Fruit fly (Drosophila melanogaster) whole organism, embryonic: ENCODE results near the gene endos.
A peak's percentile ranks its signal among the peaks of the same experiment; 100 is the strongest.

Experiments used
- Abd-B ChIP-seq: fragments of 200-800 bp; sonication (Bioruptor generic); optimal IDR thresholded peaks from 2 replicates; lab custom pipeline; 2018; ENCODE audit warnings: missing biosample characterization, mild to moderate bottlenecking, missing genetic modification characterization, moderate library complexity
- Atf3 ChIP-seq: fragments of 200-800 bp; sonication (Bioruptor generic); optimal IDR thresholded peaks from 3 replicates; lab custom pipeline; 2016; ENCODE audit warnings: missing biosample characterization, missing genetic modification characterization
- CG10959 ChIP-seq: fragments of 200-800 bp; sonication (Bioruptor generic); IDR thresholded peaks from 2 replicates; pipeline ENCODE4 v1.3.6; 2022; ENCODE audit warnings: missing biosample characterization, missing genetic modification characterization
- CG10979 ChIP-seq: fragments of 200-800 bp; sonication (Bioruptor generic); optimal IDR thresholded peaks from 2 replicates; lab custom pipeline; 2018; ENCODE audit warnings: missing biosample characterization, mild to moderate bottlenecking, missing genetic modification characterization, moderate library complexity
- CG12942 ChIP-seq: fragments of 200-800 bp; sonication (Bioruptor generic); optimal IDR thresholded peaks from 3 replicates; lab custom pipeline; 2016; ENCODE audit warnings: missing biosample characterization, missing genetic modification characterization
- CG13775 ChIP-seq: fragments of 200-800 bp; sonication (Bioruptor generic); optimal IDR thresholded peaks from 3 replicates; lab custom pipeline; 2017; ENCODE audit warnings: missing biosample characterization, mild to moderate bottlenecking, missing genetic modification characterization
- CG14667 ChIP-seq: fragments of 200-800 bp; sonication (Bioruptor generic); IDR thresholded peaks from 2 replicates; pipeline ENCODE4 v1.3.6; 2022; ENCODE audit warnings: missing biosample characterization, missing genetic modification characterization
- CG16815 ChIP-seq: fragments of 200-800 bp; sonication (Bioruptor generic); optimal IDR thresholded peaks from 3 replicates; lab custom pipeline; 2017; ENCODE audit warnings: missing biosample characterization, mild to moderate bottlenecking, missing genetic modification characterization
- CG31224 ChIP-seq: fragments of 200-800 bp; sonication (Bioruptor generic); IDR thresholded peaks from 2 replicates; pipeline ENCODE4 v1.3.6; 2022; ENCODE audit warnings: missing biosample characterization, missing genetic modification characterization
- CG31365 ChIP-seq: fragments of 200-800 bp; sonication (Bioruptor generic); optimal IDR thresholded peaks from 2 replicates; lab custom pipeline; 2018; ENCODE audit warnings: missing biosample characterization, mild to moderate bottlenecking, missing genetic modification characterization
- CG31441 ChIP-seq: fragments of 200-800 bp; sonication (Bioruptor generic); IDR thresholded peaks from 2 replicates; pipeline ENCODE4 v1.3.6; 2022; ENCODE audit warnings: missing biosample characterization, missing genetic modification characterization
- CG33557 ChIP-seq: fragments of 200-800 bp; sonication (Bioruptor generic); optimal IDR thresholded peaks from 2 replicates; lab custom pipeline; 2019; ENCODE audit warnings: missing biosample characterization, mild to moderate bottlenecking, missing genetic modification characterization, moderate library complexity
- CG34224 ChIP-seq: fragments of 200-800 bp; sonication (Bioruptor generic); IDR thresholded peaks from 3 replicates; pipeline ENCODE4 v1.3.6; 2022; ENCODE audit warnings: missing biosample characterization, missing genetic modification characterization; ENCODE audit not compliant: partially characterized antibody
- CG4617 ChIP-seq: fragments of 200-800 bp; sonication (Bioruptor generic); optimal IDR thresholded peaks from 3 replicates; lab custom pipeline; 2016; ENCODE audit warnings: missing biosample characterization, missing genetic modification characterization, borderline replicate concordance
- CG5245 ChIP-seq: fragments of 200-800 bp; sonication (Bioruptor generic); optimal IDR thresholded peaks from 3 replicates; lab custom pipeline; 2016; ENCODE audit warnings: missing biosample characterization, missing genetic modification characterization
- CG6683 ChIP-seq: fragments of 200-800 bp; sonication (Bioruptor generic); optimal IDR thresholded peaks from 2 replicates; lab custom pipeline; 2017; ENCODE audit warnings: missing biosample characterization, mild to moderate bottlenecking, missing genetic modification characterization, missing genetic modification reagents
- CG7372 ChIP-seq: fragments of 200-800 bp; sonication (Bioruptor generic); IDR thresholded peaks from 2 replicates; pipeline ENCODE4 v1.3.6; 2022; ENCODE audit warnings: missing biosample characterization, missing genetic modification characterization
- CG7839 ChIP-seq: fragments of 200-800 bp; sonication (Bioruptor generic); optimal IDR thresholded peaks from 3 replicates; lab custom pipeline; 2018; ENCODE audit warnings: missing biosample characterization, mild to moderate bottlenecking, missing genetic modification characterization, moderate library complexity
- CG9437 ChIP-seq: fragments of 200-800 bp; sonication (Bioruptor generic); optimal IDR thresholded peaks from 2 replicates; lab custom pipeline; 2018; ENCODE audit warnings: missing biosample characterization, mild to moderate bottlenecking, missing genetic modification characterization
- CHES-1-like ChIP-seq: fragments of 200-800 bp; sonication (Bioruptor generic); optimal IDR thresholded peaks from 2 replicates; lab custom pipeline; 2016; ENCODE audit warnings: missing biosample characterization, missing genetic modification characterization
- D ChIP-seq, 2 experiments: fragments of 200-800 bp in 1 of 2; fragments of >200 bp in 1 of 2; sonication (Bioruptor generic) in 1 of 2; optimal IDR thresholded peaks; 2 replicates in 1 of 2; 3 replicates in 1 of 2; lab custom pipeline; 2017; ENCODE audit warnings: mild to moderate bottlenecking in 1 of 2, missing biosample characterization in 1 of 2, missing genetic modification characterization in 1 of 2, missing genetic modification reagents in 1 of 2
- Doc3 ChIP-seq: fragments of 200-800 bp; sonication (Bioruptor generic); IDR thresholded peaks from 3 replicates; pipeline ENCODE4 v1.3.6; 2022; ENCODE audit warnings: missing biosample characterization, missing genetic modification characterization; ENCODE audit not compliant: partially characterized antibody
- Dp ChIP-seq: fragments of 200-800 bp; sonication (Bioruptor generic); optimal IDR thresholded peaks from 2 replicates; lab custom pipeline; 2018; ENCODE audit warnings: missing biosample characterization, mild to moderate bottlenecking, missing genetic modification characterization, moderate library complexity
- Gug ChIP-seq: fragments of 200-800 bp; sonication (Bioruptor generic); IDR thresholded peaks from 4 replicates; pipeline ENCODE4 v1.3.6; 2022; ENCODE audit warnings: missing biosample characterization, missing genetic modification characterization
- HHEX ChIP-seq: fragments of 200-800 bp; sonication (Bioruptor generic); optimal IDR thresholded peaks from 3 replicates; lab custom pipeline; 2017; ENCODE audit warnings: missing biosample characterization, mild to moderate bottlenecking, missing genetic modification characterization, missing genetic modification reagents
- Hr39 ChIP-seq: fragments of >200 bp; optimal IDR thresholded peaks from 2 replicates; lab custom pipeline; 2017
- Mad ChIP-seq: fragments of 200-800 bp; sonication (Bioruptor generic); optimal IDR thresholded peaks from 2 replicates; lab custom pipeline; 2016; ENCODE audit warnings: missing biosample characterization, missing genetic modification characterization
- Meics ChIP-seq: fragments of 200-800 bp; sonication (Bioruptor generic); optimal IDR thresholded peaks from 2 replicates; lab custom pipeline; 2017; ENCODE audit warnings: missing biosample characterization, mild to moderate bottlenecking, missing genetic modification characterization
- NK7.1 ChIP-seq: fragments of 200-800 bp; sonication (Bioruptor generic); optimal IDR thresholded peaks from 3 replicates; lab custom pipeline; 2016; ENCODE audit warnings: missing biosample characterization, missing genetic modification characterization
- Rfx ChIP-seq: fragments of 200-800 bp; sonication (Bioruptor generic); IDR thresholded peaks from 2 replicates; pipeline ENCODE4 v1.3.6; 2022; ENCODE audit warnings: missing biosample characterization, missing genetic modification characterization
- Side ChIP-seq: fragments of 200-800 bp; sonication (Bioruptor generic); optimal IDR thresholded peaks from 2 replicates; lab custom pipeline; 2016; ENCODE audit warnings: missing biosample characterization, missing genetic modification characterization
- Sox102F ChIP-seq: fragments of 200-800 bp; sonication (Bioruptor generic); optimal IDR thresholded peaks from 2 replicates; lab custom pipeline; 2018; ENCODE audit warnings: missing biosample characterization, mild to moderate bottlenecking, missing genetic modification characterization, moderate library complexity
- abd-A ChIP-seq: fragments of 200-800 bp; sonication (Bioruptor generic); optimal IDR thresholded peaks from 3 replicates; lab custom pipeline; 2019; ENCODE audit warnings: missing biosample characterization, mild to moderate bottlenecking, missing genetic modification characterization, moderate library complexity
- bab2 ChIP-seq: fragments of 200-800 bp; sonication (Bioruptor generic); optimal IDR thresholded peaks from 2 replicates; lab custom pipeline; 2016; ENCODE audit warnings: missing biosample characterization, missing genetic modification characterization
- bcd ChIP-seq: fragments of 200-800 bp; sonication (Bioruptor generic); optimal IDR thresholded peaks from 2 replicates; lab custom pipeline; 2017; ENCODE audit warnings: missing biosample characterization, mild to moderate bottlenecking, missing genetic modification characterization
- da ChIP-seq: fragments of 200-800 bp; sonication (Bioruptor generic); optimal IDR thresholded peaks from 2 replicates; lab custom pipeline; 2016; ENCODE audit warnings: missing biosample characterization, missing genetic modification characterization
- en ChIP-seq: fragments of 200-800 bp; sonication (Bioruptor generic); optimal IDR thresholded peaks from 2 replicates; lab custom pipeline; 2016; ENCODE audit warnings: missing biosample characterization, missing genetic modification characterization
- fd96Cb ChIP-seq: fragments of 200-800 bp; sonication (Bioruptor generic); optimal IDR thresholded peaks from 2 replicates; lab custom pipeline; 2018; ENCODE audit warnings: missing biosample characterization, mild to moderate bottlenecking, missing genetic modification characterization, moderate library complexity
- grau ChIP-seq: fragments of 200-800 bp; optimal IDR thresholded peaks from 3 replicates; lab custom pipeline; 2019; ENCODE audit warnings: missing biosample characterization, mild to moderate bottlenecking, missing genetic modification characterization, moderate library complexity
- jigr1 ChIP-seq: fragments of 200-800 bp; sonication (Bioruptor generic); IDR thresholded peaks from 3 replicates; pipeline ENCODE4 v1.3.6; 2022; ENCODE audit warnings: missing biosample characterization, missing genetic modification characterization
- klu ChIP-seq: fragments of 200-800 bp; sonication (Bioruptor generic); IDR thresholded peaks from 2 replicates; pipeline ENCODE4 v1.3.6; 2022; ENCODE audit warnings: missing biosample characterization, missing genetic modification characterization
- org-1 ChIP-seq: fragments of 200-800 bp; sonication (Bioruptor generic); optimal IDR thresholded peaks from 2 replicates; lab custom pipeline; 2017; ENCODE audit warnings: missing biosample characterization, missing genetic modification characterization
- otp ChIP-seq: fragments of 200-800 bp; sonication (Bioruptor generic); IDR thresholded peaks from 3 replicates; pipeline ENCODE4, ENCODE4 v1.3.6; 2022; ENCODE audit warnings: missing biosample characterization, missing genetic modification characterization
- psq ChIP-seq: fragments of 200-800 bp; sonication (Bioruptor generic); optimal IDR thresholded peaks from 2 replicates; lab custom pipeline; 2017; ENCODE audit warnings: missing biosample characterization, missing genetic modification characterization
- row ChIP-seq: fragments of 200-800 bp; sonication (Bioruptor generic); IDR thresholded peaks from 3 replicates; pipeline ENCODE4 v1.3.6; 2022; ENCODE audit warnings: missing biosample characterization, missing genetic modification characterization
- sim ChIP-seq: fragments of 200-800 bp; sonication (Bioruptor generic); IDR thresholded peaks from 2 replicates; pipeline ENCODE4 v1.3.6; 2022; ENCODE audit warnings: missing biosample characterization, missing genetic modification characterization
- so ChIP-seq: fragments of 200-800 bp; sonication (Bioruptor generic); IDR thresholded peaks from 3 replicates; pipeline ENCODE4 v1.3.6; 2022; ENCODE audit warnings: missing biosample characterization, missing genetic modification characterization
- trem ChIP-seq: fragments of 200-800 bp; optimal IDR thresholded peaks from 3 replicates; lab custom pipeline; 2019; ENCODE audit warnings: missing biosample characterization, mild to moderate bottlenecking, missing genetic modification characterization, moderate library complexity
- tx ChIP-seq: fragments of 200-800 bp; sonication (Bioruptor generic); optimal IDR thresholded peaks from 2 replicates; lab custom pipeline; 2016; ENCODE audit warnings: missing biosample characterization, missing genetic modification characterization
- zfh2 ChIP-seq: fragments of 200-800 bp; sonication (Bioruptor generic); optimal IDR thresholded peaks from 2 replicates; lab custom pipeline; 2016; ENCODE audit warnings: missing biosample characterization, missing genetic modification characterization

The endos gene

dm6 chr3L:14049620-14050253 lies 18.2 kb upstream of the endos start, which contains the start of gene Neurl4 (continued):
- TF ChIP-seq CG9437 (GFP tag; lab: Kevin White, UChicago) (peak; percentile 47), trem (tag; lab: Kevin White, UChicago) (peak; percentile 76), CG33557 (GFP tag; lab: Kevin White, UChicago) (peak; percentile 75), Side (GFP tag; lab: Kevin White, UChicago) (peak; percentile 23), Sox102F (GFP tag; lab: Kevin White, UChicago) (no peak), sim (GFP tag; lab: Robert Waterston, UW) (no peak), CG7372 (GFP tag; lab: Robert Waterston, UW) (0 out of 2 replicates have a peak, but pooled peaks have one; percentile 8), da (peak; percentile 28), CHES-1-like (GFP tag; lab: Kevin White, UChicago) (peak; percentile 67), CG31365 (peak; percentile 17), Doc3 (no peak), CG7839 (tag; lab: Kevin White, UChicago) (peak; percentile 81), CG31441 (GFP tag; lab: Robert Waterston, UW) (peak; percentile 90), NK7.1 (GFP tag; lab: Kevin White, UChicago) (no peak), fd96Cb (tag; lab: Kevin White, UChicago) (peak; percentile 47), CG4617 (peak; percentile 26), CG12942 (GFP tag; lab: Kevin White, UChicago) (peak; percentile 73), CG34224 (no peak), so (0 out of 3 replicates have a peak, but pooled peaks have one; percentile 8), CG16815 (peak; percentile 50), CG6683 (GFP tag; lab: Kevin White, UChicago) (no peak), CG13775 (peak; percentile 69), Gug (peak; percentile 46; the same call in 1 of the 4 replicates), Rfx (GFP tag; lab: Robert Waterston, UW) (peak; percentile 80), otp (peak; percentile 61; the same call in 2 of the 3 replicates), row (peak; percentile 84), bab2 (GFP tag; lab: Kevin White, UChicago) (peak; percentile 74), org-1 (GFP tag; lab: Kevin White, UChicago) (no peak), grau (tag; lab: Kevin White, UChicago) (peak; percentile 82), Atf3 (GFP tag; lab: Kevin White, UChicago) (peak; percentile 69), abd-A (tag; lab: Kevin White, UChicago) (no peak), jigr1 (GFP tag; lab: Robert Waterston, UW) (no peak), CG14667 (no peak), klu (no peak), CG5245 (GFP tag; lab: Kevin White, UChicago) (peak; percentile 20), CG10959 (GFP tag; lab: Robert Waterston, UW) (peak; percentile 14; the same call in 1 of the 2 replicates), bcd (GFP tag; lab: Kevin White, UChicago) (no peak), CG31224 (no peak), Dp (GFP tag; lab: Kevin White, UChicago) (peak; percentile 1), zfh2 (GFP tag; lab: Kevin White, UChicago) (peak; percentile 29), Mad (GFP tag; lab: Kevin White, UChicago) (peak; percentile 22), D (optimal IDR thresholded peaks at IDR 0.05; lab: Kevin White, UChicago) (peak; percentile 11), D (GFP tag; optimal IDR thresholded peaks at IDR 0.05; lab: Kevin White, UChicago) (no peak), Hr39 (lab: Kevin White, UChicago) (no peak), HHEX (GFP tag; lab: Kevin White, UChicago) (peak; percentile 70), tx (GFP tag; lab: Kevin White, UChicago) (peak; percentile 60), CG10979 (peak; percentile 81), en (GFP tag; lab: Kevin White, UChicago) (peak; percentile 2), Abd-B (GFP tag; lab: Kevin White, UChicago) (peak; percentile 62), Meics (no peak), psq (GFP tag; lab: Kevin White, UChicago) (peak; percentile 34)
